Worm (Caenorhabditis elegans): ENCODE results near the gene eri-3.

DNA sequence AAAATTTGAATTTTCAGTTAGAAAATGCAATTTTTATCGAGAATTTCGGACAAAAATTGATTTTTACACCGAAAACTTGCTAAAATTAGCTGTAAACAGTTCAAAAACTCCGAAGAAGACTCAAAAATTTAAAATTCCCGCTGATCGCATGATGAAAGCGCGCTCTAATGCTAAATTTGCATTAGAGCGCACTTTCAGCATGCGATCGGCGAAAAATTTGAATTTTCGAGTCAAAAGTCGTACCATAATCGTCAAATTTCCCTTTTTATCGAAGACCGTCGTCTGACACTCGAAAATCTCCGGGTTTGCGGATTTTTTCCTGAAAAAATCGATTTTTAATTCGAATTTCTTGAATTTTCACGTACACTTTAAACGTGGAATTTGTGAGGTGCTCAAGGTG, 10.0 kb downstream of the eri-3 start:
- no peak for TF ChIP-seq ama-1 (optimal IDR thresholded peaks at IDR 0.05)
- no peak for TF ChIP-seq pqm-1 (tag; optimal IDR thresholded peaks at IDR 0.05)
